Fruit fly (Drosophila melanogaster): ENCODE data around the gene phu.

phu gene

DNA sequence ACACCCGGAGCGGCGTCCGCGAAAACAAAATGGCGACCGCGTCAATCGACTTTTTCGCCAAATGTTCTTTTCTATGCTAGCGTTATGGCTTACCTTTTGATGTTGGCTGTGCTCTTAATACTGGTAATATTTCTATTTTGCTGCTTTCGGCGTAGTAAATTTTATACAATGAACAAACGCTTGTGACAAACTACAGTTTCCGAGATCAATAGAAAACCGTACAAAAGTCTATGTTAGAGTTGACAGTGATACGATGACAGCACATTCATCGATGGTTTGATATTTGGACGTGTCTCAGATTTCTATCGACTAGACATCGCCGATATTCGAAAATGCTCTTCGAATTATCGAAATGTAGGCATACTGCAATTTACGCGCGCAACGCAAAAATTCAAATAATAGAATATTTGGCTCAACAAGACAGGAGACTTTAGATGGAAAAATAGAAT is 15.5 kb downstream of the phu start, which contains the start of gene rump (continued):
- TF ChIP-seq grn (GFP tag; optimal IDR thresholded peaks at IDR 0.05) (no peak), nom (GFP tag; optimal IDR thresholded peaks at IDR 0.05) (peak; percentile 19), odd (GFP tag; optimal IDR thresholded peaks at IDR 0.05) (no peak), CG9215 (GFP tag; IDR thresholded peaks at IDR 0.05) (no peak), CG12155 (GFP tag; optimal IDR thresholded peaks at IDR 0.05) (no peak), p53 (GFP tag; optimal IDR thresholded peaks at IDR 0.05) (no peak), CG4360 (GFP tag; IDR thresholded peaks at IDR 0.05) (no peak), bigmax (GFP tag; optimal IDR thresholded peaks at IDR 0.05) (no peak), B-H2 (GFP tag; optimal IDR thresholded peaks at IDR 0.05) (peak; percentile 26), CG7556 (GFP tag; optimal IDR thresholded peaks at IDR 0.05) (no peak), tup (GFP tag; optimal IDR thresholded peaks at IDR 0.05) (no peak), CG4424 (GFP tag; optimal IDR thresholded peaks at IDR 0.05) (no peak), lab (GFP tag; optimal IDR thresholded peaks at IDR 0.05) (no peak), CG12769 (tag; optimal IDR thresholded peaks at IDR 0.05) (peak; percentile 12), CG3726 (GFP tag; IDR thresholded peaks at IDR 0.05) (no peak), CG13296 (GFP tag; optimal IDR thresholded peaks at IDR 0.05) (no peak), Dref (GFP tag; IDR thresholded peaks at IDR 0.05) (no peak), CG3163 (GFP tag; optimal IDR thresholded peaks at IDR 0.05) (no peak), croc (GFP tag; conservative IDR thresholded peaks at IDR 0.05) (no peak), Scr (GFP tag; IDR thresholded peaks at IDR 0.05; ENCODE audit: partially characterized antibody) (no peak), Dll (GFP tag; IDR thresholded peaks at IDR 0.05; ENCODE audit: partially characterized antibody) (no peak), dimm (GFP tag; IDR thresholded peaks at IDR 0.05) (no peak), CG17385 (GFP tag; optimal IDR thresholded peaks at IDR 0.05) (no peak), vvl (GFP tag; IDR thresholded peaks at IDR 0.05) (no peak), CG14050 (GFP tag; IDR thresholded peaks at IDR 0.05) (no peak), Ets97D (GFP tag; optimal IDR thresholded peaks at IDR 0.05) (peak; percentile 78), Gug (GFP tag; IDR thresholded peaks at IDR 0.05) (no peak; the same call in 3 of the 4 replicates), CG30020 (tag; optimal IDR thresholded peaks at IDR 0.05) (peak; percentile 40), Nf-YC (tag; optimal IDR thresholded peaks at IDR 0.05) (peak; percentile 40), CG8089 (GFP tag; optimal IDR thresholded peaks at IDR 0.05) (no peak), YL-1 (GFP tag; optimal IDR thresholded peaks at IDR 0.05) (peak; percentile 92), mld (GFP tag; IDR thresholded peaks at IDR 0.05; ENCODE audit: partially characterized antibody) (no peak), rib (GFP tag; IDR thresholded peaks at IDR 0.05) (no peak), Hey (tag; optimal IDR thresholded peaks at IDR 0.05) (no peak), sug (tag; optimal IDR thresholded peaks at IDR 0.05) (peak; percentile 32), CG9797 (GFP tag; optimal IDR thresholded peaks at IDR 0.05) (peak; percentile 63), CG3065 (GFP tag; optimal IDR thresholded peaks at IDR 0.05) (no peak), wek (GFP tag; optimal IDR thresholded peaks at IDR 0.05) (no peak), en (GFP tag; optimal IDR thresholded peaks at IDR 0.05) (no peak), psq (GFP tag; optimal IDR thresholded peaks at IDR 0.05) (no peak), inv (GFP tag; IDR thresholded peaks at IDR 0.05; ENCODE audit: partially characterized antibody) (no peak), C15 (GFP tag; IDR thresholded peaks at IDR 0.05) (no peak), CG6272 (GFP tag; IDR thresholded peaks at IDR 0.05) (no peak), CG30403 (GFP tag; optimal IDR thresholded peaks at IDR 0.05) (no peak), Vsx1 (GFP tag; optimal IDR thresholded peaks at IDR 0.05) (no peak), ham (GFP tag; IDR thresholded peaks at IDR 0.05) (no peak), Nf-YA (GFP tag; IDR thresholded peaks at IDR 0.05) (no peak), pho (GFP tag; optimal IDR thresholded peaks at IDR 0.05) (peak; percentile 16), Pdp1 (GFP tag; optimal IDR thresholded peaks at IDR 0.05) (peak in 1 of 2 experiments; percentile 29), CG11456 (GFP tag; IDR thresholded peaks at IDR 0.05) (no peak), Bteb2 (GFP tag; optimal IDR thresholded peaks at IDR 0.05) (no peak)
